6 worm cellular contexts compared by ENCODE assay signal in the genomic region with DNA sequence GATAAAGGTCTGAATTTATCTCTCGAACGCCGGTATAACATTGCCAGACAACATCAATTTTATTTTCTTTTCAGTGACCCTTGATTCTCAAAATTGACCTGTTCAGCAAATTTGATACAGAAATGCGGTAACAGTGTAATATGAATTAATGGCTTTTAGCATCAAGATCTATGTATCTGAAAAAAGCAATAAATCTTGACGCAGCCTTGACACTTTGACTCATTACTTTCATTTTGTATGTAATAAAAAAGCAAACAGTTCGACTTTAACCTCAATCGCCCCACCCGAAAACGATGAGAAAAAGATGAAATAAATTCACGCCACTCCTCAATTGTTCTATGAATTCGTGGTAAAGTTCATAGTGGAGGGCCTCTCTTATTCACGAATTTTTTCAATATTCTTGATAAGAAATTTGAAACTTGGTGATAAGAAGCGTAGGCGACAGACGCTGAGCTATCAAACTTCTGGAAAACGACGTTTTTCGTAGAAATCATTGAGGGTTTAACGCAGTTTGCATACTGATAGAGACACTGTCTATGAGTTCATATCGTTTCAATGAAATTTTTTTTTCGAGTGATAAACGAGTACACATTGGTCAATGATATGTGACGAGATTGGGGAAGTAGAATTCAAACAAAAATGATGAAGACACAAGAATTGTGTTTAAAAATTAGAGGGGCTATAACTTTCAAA.
TF ChIP-seq lines count a peak whose summit lies in the region.

No protein-coding gene starts in this region.

TF ChIP-seq in whole organism, L1 larva, 84 proteins besides CTCF, POLR2A, EP300 and RAD21:
- peak; percentile 5 for TF ChIP-seq lin-14 (GFP tag; optimal IDR thresholded peaks at IDR 0.05; lab: Kevin White, UChicago)
- no peak for TF ChIP-seq C04F5.9 (tag; optimal IDR thresholded peaks at IDR 0.05; lab: Kevin White, UChicago)
- peak; percentile 85 for TF ChIP-seq tlp-1 (tag; optimal IDR thresholded peaks at IDR 0.05; lab: Kevin White, UChicago)
- TF ChIP-seq pqm-1 (tag; optimal IDR thresholded peaks at IDR 0.05; lab: Kevin White, UChicago), result peak; percentile 99
- no peak for TF ChIP-seq ceh-90 (tag; optimal IDR thresholded peaks at IDR 0.05; lab: Kevin White, UChicago)
- TF ChIP-seq nhr-20 (tag; optimal IDR thresholded peaks at IDR 0.05; lab: Kevin White, UChicago), result peak; percentile 2
- no peak for TF ChIP-seq lir-3 (tag; optimal IDR thresholded peaks at IDR 0.05; lab: Kevin White, UChicago; ENCODE audit: poor library complexity)
- peak; percentile 96 for TF ChIP-seq elt-2 (tag; optimal IDR thresholded peaks at IDR 0.05; lab: Kevin White, UChicago)
- TF ChIP-seq jun-1 (tag; optimal IDR thresholded peaks at IDR 0.05; lab: Kevin White, UChicago), result peak; percentile 21
- TF ChIP-seq nhr-85 (tag; lab: Kevin White, UChicago), result peak; percentile 72
- TF ChIP-seq nhr-71 (tag; optimal IDR thresholded peaks at IDR 0.05; lab: Kevin White, UChicago), result peak; percentile 23
TF ChIP-seq in whole organism, L1 larva: peak in this region for 8.

TF ChIP-seq in whole organism, L2 larva, 48 proteins besides CTCF, POLR2A, EP300 and RAD21 (continues in another document):
- no peak for TF ChIP-seq nhr-10 (tag; optimal IDR thresholded peaks at IDR 0.05; lab: Kevin White, UChicago)
- TF ChIP-seq nhr-23 (tag; optimal IDR thresholded peaks at IDR 0.05; lab: Kevin White, UChicago), result no peak
- peak; percentile 72 for TF ChIP-seq sma-3 (GFP tag; optimal IDR thresholded peaks at IDR 0.05; lab: Kevin White, UChicago)
- TF ChIP-seq peb-1 (tag; optimal IDR thresholded peaks at IDR 0.05; lab: Kevin White, UChicago), result no peak
- peak; percentile 87 for TF ChIP-seq fos-1 (tag; optimal IDR thresholded peaks at IDR 0.05; lab: Kevin White, UChicago)
- TF ChIP-seq mab-5 (tag; optimal IDR thresholded peaks at IDR 0.05; lab: Kevin White, UChicago), result no peak
- no peak for TF ChIP-seq lsy-2 (tag; optimal IDR thresholded peaks at IDR 0.05; lab: Kevin White, UChicago)
- TF ChIP-seq sma-9 (GFP tag; optimal IDR thresholded peaks at IDR 0.05; lab: Kevin White, UChicago), result peak; percentile 79
- TF ChIP-seq sma-9 (tag; optimal IDR thresholded peaks at IDR 0.05; lab: Kevin White, UChicago), result no peak
- no peak for TF ChIP-seq nhr-6 (tag; optimal IDR thresholded peaks at IDR 0.05; lab: Kevin White, UChicago)
- TF ChIP-seq skn-1 (tag; optimal IDR thresholded peaks at IDR 0.05; lab: Kevin White, UChicago), result no peak
- TF ChIP-seq alr-1 (tag; optimal IDR thresholded peaks at IDR 0.05; lab: Kevin White, UChicago), result no peak
- TF ChIP-seq lin-39 (tag; optimal IDR thresholded peaks at IDR 0.05; lab: Kevin White, UChicago), result no peak
- TF ChIP-seq F13H6.1 (tag; optimal IDR thresholded peaks at IDR 0.05; lab: Kevin White, UChicago), result no peak
- TF ChIP-seq nhr-77 (tag; optimal IDR thresholded peaks at IDR 0.05; lab: Kevin White, UChicago), result no peak

TF ChIP-seq in whole organism, L3 larva, 47 proteins besides CTCF, POLR2A, EP300 and RAD21:
- TF ChIP-seq ceh-16 (tag; optimal IDR thresholded peaks at IDR 0.05; lab: Kevin White, UChicago), result no peak
- peak; percentile 67 for TF ChIP-seq nhr-23 (tag; optimal IDR thresholded peaks at IDR 0.05; lab: Kevin White, UChicago)
- TF ChIP-seq nhr-25 (tag; optimal IDR thresholded peaks at IDR 0.05; lab: Kevin White, UChicago), result peak; percentile 73
- peak; percentile 92 for TF ChIP-seq elt-2 (tag; optimal IDR thresholded peaks at IDR 0.05; lab: Kevin White, UChicago)
- TF ChIP-seq zag-1 (tag; optimal IDR thresholded peaks at IDR 0.05; lab: Kevin White, UChicago), result no peak
- no peak for TF ChIP-seq unc-62 (GFP tag; optimal IDR thresholded peaks at IDR 0.05; lab: Kevin White, UChicago)
- TF ChIP-seq pqm-1 (tag; optimal IDR thresholded peaks at IDR 0.05; lab: Kevin White, UChicago), result peak; percentile 89
- TF ChIP-seq nhr-77 (tag; optimal IDR thresholded peaks at IDR 0.05; lab: Kevin White, UChicago), result no peak
- TF ChIP-seq ceh-28 (tag; optimal IDR thresholded peaks at IDR 0.05; lab: Kevin White, UChicago), result peak; percentile 28

TF ChIP-seq in whole organism, L4 larva, 104 proteins besides CTCF, POLR2A, EP300 and RAD21 (continues in another document):
- no peak for TF ChIP-seq ztf-11 (tag; optimal IDR thresholded peaks at IDR 0.05; lab: Kevin White, UChicago)
- peak; percentile 77 for TF ChIP-seq hlh-11 (tag; optimal IDR thresholded peaks at IDR 0.05; lab: Kevin White, UChicago)
- TF ChIP-seq ceh-20 (GFP tag; IDR thresholded peaks at IDR 0.05; lab: Robert Waterston, UW), result no peak
- TF ChIP-seq egl-43 (GFP tag; IDR thresholded peaks at IDR 0.05; lab: Robert Waterston, UW), result no peak
- TF ChIP-seq F37D6.2 (tag; optimal IDR thresholded peaks at IDR 0.05; lab: Kevin White, UChicago), result no peak
- no peak for TF ChIP-seq unc-130 (GFP tag; optimal IDR thresholded peaks at IDR 0.05; lab: Kevin White, UChicago)
- no peak for TF ChIP-seq lin-1 (GFP tag; IDR thresholded peaks at IDR 0.05; lab: Robert Waterston, UW)
- no peak for TF ChIP-seq spr-1 (tag; optimal IDR thresholded peaks at IDR 0.05; lab: Kevin White, UChicago)
- peak; percentile 92 for TF ChIP-seq dmd-6 (GFP tag; IDR thresholded peaks at IDR 0.05; lab: Robert Waterston, UW)
- TF ChIP-seq aha-1 (tag; lab: Kevin White, UChicago), result peak; percentile 7
- TF ChIP-seq snpc-4 (tag; optimal IDR thresholded peaks at IDR 0.05; lab: Kevin White, UChicago), result no peak
- TF ChIP-seq saeg-2 (GFP tag; IDR thresholded peaks at IDR 0.05; lab: Robert Waterston, UW), result no peak
- TF ChIP-seq F44E2.7 (GFP tag; IDR thresholded peaks at IDR 0.05; lab: Robert Waterston, UW), result no peak
- no peak for TF ChIP-seq mdl-1 (tag; optimal IDR thresholded peaks at IDR 0.05; lab: Kevin White, UChicago)
- no peak for TF ChIP-seq Y48G9A.11 (GFP tag; IDR thresholded peaks at IDR 0.05; lab: Robert Waterston, UW)
- TF ChIP-seq nhr-102 (tag; optimal IDR thresholded peaks at IDR 0.05; lab: Kevin White, UChicago), result peak; percentile 38
- peak; percentile 56 for TF ChIP-seq nhr-48 (tag; optimal IDR thresholded peaks at IDR 0.05; lab: Kevin White, UChicago)
- TF ChIP-seq tag-97 (GFP tag; IDR thresholded peaks at IDR 0.05; lab: Robert Waterston, UW), result no peak
- TF ChIP-seq hmg-1.1 (GFP tag; IDR thresholded peaks at IDR 0.05; lab: Robert Waterston, UW), result no peak

TF ChIP-seq in whole organism, late embryonic, 69 proteins besides CTCF, POLR2A, EP300 and RAD21:
- no peak for TF ChIP-seq npax-4 (tag; optimal IDR thresholded peaks at IDR 0.05; lab: Kevin White, UChicago)
- peak; percentile 26 for TF ChIP-seq elt-2 (tag; optimal IDR thresholded peaks at IDR 0.05; lab: Kevin White, UChicago)

TF ChIP-seq in whole organism, young adult, 124 proteins besides CTCF, POLR2A, EP300 and RAD21:
- no peak for TF ChIP-seq fkh-3 (tag; optimal IDR thresholded peaks at IDR 0.05; lab: Kevin White, UChicago)
- TF ChIP-seq sea-2 (GFP tag; IDR thresholded peaks at IDR 0.05; lab: Robert Waterston, UW), result no peak
- TF ChIP-seq cebp-2 (GFP tag; IDR thresholded peaks at IDR 0.05; lab: Robert Waterston, UW), result no peak
- TF ChIP-seq lin-40 (tag; optimal IDR thresholded peaks at IDR 0.05; lab: Kevin White, UChicago), result no peak
- TF ChIP-seq lin-35 (GFP tag; optimal IDR thresholded peaks at IDR 0.05; lab: Kevin White, UChicago), result no peak
- TF ChIP-seq let-607 (tag; optimal IDR thresholded peaks at IDR 0.05; lab: Kevin White, UChicago), result no peak
- peak; percentile 93 for TF ChIP-seq nhr-80 (tag; optimal IDR thresholded peaks at IDR 0.05; lab: Kevin White, UChicago)
- TF ChIP-seq egl-18 (GFP tag; IDR thresholded peaks at IDR 0.05; lab: Robert Waterston, UW), result no peak
- TF ChIP-seq ZK185.1 (tag; optimal IDR thresholded peaks at IDR 0.05; lab: Kevin White, UChicago; ENCODE audit: poor library complexity, severe bottlenecking), result no peak
- TF ChIP-seq F55B11.4 (tag; optimal IDR thresholded peaks at IDR 0.05; lab: Kevin White, UChicago; ENCODE audit: borderline replicate concordance, insufficient read depth), result no peak
- no peak for TF ChIP-seq ztf-25 (GFP tag; IDR thresholded peaks at IDR 0.05; lab: Robert Waterston, UW)
- no peak for TF ChIP-seq chd-7 (tag; optimal IDR thresholded peaks at IDR 0.05; lab: Kevin White, UChicago)
- no peak for TF ChIP-seq Y53G8AR.9 (GFP tag; conservative IDR thresholded peaks at IDR 0.05; lab: Robert Waterston, UW)
- no peak for TF ChIP-seq F10E7.11 (tag; optimal IDR thresholded peaks at IDR 0.05; lab: Kevin White, UChicago)
- TF ChIP-seq egl-44 (GFP tag; IDR thresholded peaks at IDR 0.05; lab: Robert Waterston, UW), result no peak
- peak; percentile 56 for TF ChIP-seq atf-7 (tag; optimal IDR thresholded peaks at IDR 0.05; lab: Kevin White, UChicago)
- TF ChIP-seq Y56A3A.18 (GFP tag; IDR thresholded peaks at IDR 0.05; lab: Robert Waterston, UW), result no peak
- no peak for TF ChIP-seq B0019.2 (GFP tag; conservative IDR thresholded peaks at IDR 0.05; lab: Robert Waterston, UW)
